Worm (Caenorhabditis elegans): ENCODE data around the gene C32D5.14.

Gene C32D5.14

ce11 chrII:6306125-6306524 lies 29.2 kb upstream of the C32D5.14 start, which contains the start of gene C29F5.8:
Gene C29F5.8, plus strand, starts transcription at chrII:6306425.
- TF ChIP-seq cnd-1 (tag; optimal IDR thresholded peaks at IDR 0.05) (no peak), nhr-12 (tag; optimal IDR thresholded peaks at IDR 0.05) (no peak), ztf-11 (tag; optimal IDR thresholded peaks at IDR 0.05) (no peak), ham-2 (GFP tag; optimal IDR thresholded peaks at IDR 0.05) (no peak), mls-2 (tag; optimal IDR thresholded peaks at IDR 0.05) (no peak), ces-1 (GFP tag; optimal IDR thresholded peaks at IDR 0.05) (no peak), mep-1 (tag; optimal IDR thresholded peaks at IDR 0.05) (no peak), ceh-39 (tag; optimal IDR thresholded peaks at IDR 0.05) (no peak), sptf-1 (tag; optimal IDR thresholded peaks at IDR 0.05) (no peak), M03D4.4 (tag; optimal IDR thresholded peaks at IDR 0.05) (no peak), drap-1 (GFP tag; optimal IDR thresholded peaks at IDR 0.05) (no peak), sem-2 (GFP tag; optimal IDR thresholded peaks at IDR 0.05) (no peak), ceh-83 (GFP tag; optimal IDR thresholded peaks at IDR 0.05) (no peak), flh-1 (GFP tag; optimal IDR thresholded peaks at IDR 0.05) (no peak), lsy-2 (tag; optimal IDR thresholded peaks at IDR 0.05) (no peak), elt-1 (tag; optimal IDR thresholded peaks at IDR 0.05; ENCODE audit: borderline replicate concordance, insufficient read depth) (no peak), pha-4 (tag; optimal IDR thresholded peaks at IDR 0.05) (no peak)

ce11 chrII:6309198-6309597 lies 26.1 kb upstream of the C32D5.14 start, which contains the start of gene glb-10:
Gene glb-10, minus strand, starts transcription at chrII:6309298.
- TF ChIP-seq unc-120 (tag; optimal IDR thresholded peaks at IDR 0.05; ENCODE audit: poor library complexity, severe bottlenecking) (no peak), mab-5 (tag; optimal IDR thresholded peaks at IDR 0.05) (no peak), zip-8 (tag; optimal IDR thresholded peaks at IDR 0.05) (no peak), elt-3 (tag; optimal IDR thresholded peaks at IDR 0.05) (no peak), nhr-12 (tag; optimal IDR thresholded peaks at IDR 0.05) (no peak), tbx-8 (GFP tag; optimal IDR thresholded peaks at IDR 0.05) (no peak), lsy-2 (tag; optimal IDR thresholded peaks at IDR 0.05) (no peak), nhr-237 (tag; optimal IDR thresholded peaks at IDR 0.05) (no peak), ceh-43 (GFP tag; optimal IDR thresholded peaks at IDR 0.05) (no peak), blmp-1 (tag; optimal IDR thresholded peaks at IDR 0.05) (no peak), ztf-11 (tag; optimal IDR thresholded peaks at IDR 0.05) (no peak), cnd-1 (tag; optimal IDR thresholded peaks at IDR 0.05) (no peak), nhr-76 (tag; optimal IDR thresholded peaks at IDR 0.05) (no peak)

DNA sequence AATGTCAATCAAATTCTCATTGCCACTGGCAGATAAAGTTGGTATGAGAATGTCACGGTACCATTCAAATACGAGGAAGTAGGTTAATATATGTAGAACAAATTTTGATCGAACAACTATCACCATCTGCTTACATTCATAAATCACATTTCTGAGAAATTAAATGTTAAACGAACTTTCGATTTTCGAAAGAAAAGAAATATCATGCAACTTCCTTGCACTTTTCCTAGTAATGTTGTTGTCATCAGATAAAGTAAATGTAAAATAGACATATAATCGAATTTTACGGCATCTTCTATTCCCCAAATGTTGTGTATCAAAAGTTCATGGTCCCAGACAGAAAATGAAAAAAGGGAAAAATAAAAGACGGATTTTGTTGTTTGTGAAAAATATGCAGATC lies 23.8 kb upstream of the C32D5.14 start:
- TF ChIP-seq sem-2 (GFP tag; optimal IDR thresholded peaks at IDR 0.05) (no peak), ces-1 (GFP tag; optimal IDR thresholded peaks at IDR 0.05) (peak; percentile 14)

DNA sequence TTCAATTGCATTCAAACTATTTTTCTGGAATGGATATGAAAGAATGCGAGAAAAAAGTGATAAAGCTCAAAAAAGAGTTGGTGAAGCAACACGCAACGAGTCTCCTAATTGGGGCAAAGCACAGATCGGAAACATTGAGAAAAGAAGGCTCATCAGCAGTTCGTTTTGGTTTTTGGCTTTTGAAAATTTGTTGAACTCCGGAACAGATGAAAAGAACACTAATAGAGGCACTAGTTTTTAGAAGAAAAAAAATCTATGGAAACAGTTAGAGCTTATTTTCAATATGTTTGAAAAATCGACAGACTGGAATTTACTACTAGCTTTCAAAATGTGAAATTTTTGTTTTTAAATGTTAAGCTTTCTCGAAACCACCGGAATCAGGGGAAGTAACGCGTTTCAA lies 23.4 kb upstream of the C32D5.14 start:
- no peak for TF ChIP-seq bed-3 (GFP tag; optimal IDR thresholded peaks at IDR 0.05)
- TF ChIP-seq mls-2 (tag; optimal IDR thresholded peaks at IDR 0.05), result no peak
- TF ChIP-seq sptf-1 (tag; optimal IDR thresholded peaks at IDR 0.05), result no peak
- no peak for TF ChIP-seq elt-3 (tag; optimal IDR thresholded peaks at IDR 0.05)
- TF ChIP-seq unc-120 (tag; optimal IDR thresholded peaks at IDR 0.05; ENCODE audit: poor library complexity, severe bottlenecking), result no peak
- no peak for TF ChIP-seq mab-5 (tag; optimal IDR thresholded peaks at IDR 0.05)
- TF ChIP-seq ceh-39 (tag; optimal IDR thresholded peaks at IDR 0.05), result no peak
- TF ChIP-seq ceh-83 (GFP tag; optimal IDR thresholded peaks at IDR 0.05), result no peak
- no peak for TF ChIP-seq nhr-12 (tag; optimal IDR thresholded peaks at IDR 0.05)
- no peak for TF ChIP-seq M03D4.4 (tag; optimal IDR thresholded peaks at IDR 0.05)
- no peak for TF ChIP-seq nhr-237 (tag; optimal IDR thresholded peaks at IDR 0.05)
- no peak for TF ChIP-seq elt-1 (tag; optimal IDR thresholded peaks at IDR 0.05; ENCODE audit: borderline replicate concordance, insufficient read depth)
- TF ChIP-seq blmp-1 (tag; optimal IDR thresholded peaks at IDR 0.05), result no peak
- no peak for TF ChIP-seq nhr-28 (tag; optimal IDR thresholded peaks at IDR 0.05)

DNA sequence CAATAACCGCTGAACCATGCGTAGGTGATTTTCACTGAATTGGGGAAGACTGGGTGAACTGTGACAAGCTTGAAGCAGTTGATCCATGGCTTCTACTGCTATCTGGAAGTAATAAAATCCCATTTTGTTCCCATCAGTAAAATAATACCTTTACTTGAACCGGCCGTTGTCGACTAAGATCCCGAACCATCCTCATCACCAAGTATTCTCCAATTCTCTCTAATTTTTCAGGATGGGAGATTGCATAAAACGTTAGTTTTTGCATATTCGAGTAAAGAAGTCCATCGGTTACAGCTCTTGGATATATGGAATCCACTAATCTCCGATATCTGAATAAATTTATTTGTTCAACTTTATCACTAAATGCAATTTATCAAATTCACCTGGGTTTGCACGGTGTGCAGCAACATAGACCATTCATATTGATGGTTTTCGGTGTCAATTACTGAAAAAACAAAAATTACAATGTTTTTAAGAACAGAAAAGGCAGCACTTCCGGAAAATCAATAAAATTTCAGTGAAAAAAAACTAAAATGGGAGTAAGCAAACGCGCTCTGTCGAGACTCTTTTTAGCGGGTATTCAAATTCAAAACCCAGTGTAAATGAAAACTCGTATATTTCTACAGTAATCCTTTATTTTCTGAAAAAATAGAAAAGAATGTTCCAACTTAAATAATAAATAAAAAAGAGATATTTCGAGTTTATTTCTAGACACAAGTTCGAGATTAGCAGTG lies 14.5 kb upstream of the C32D5.14 start, which contains the start of gene efr-3:
Gene efr-3 (minus strand): TSS at position 505 of the 734 bp plus-strand sequence.
- TF ChIP-seq ceh-83 (GFP tag; optimal IDR thresholded peaks at IDR 0.05) (no peak), lsy-2 (tag; optimal IDR thresholded peaks at IDR 0.05) (peak; percentile 51)

ce11 chrII:6322081-6322480 lies 13.2 kb upstream of the C32D5.14 start:
- TF ChIP-seq nhr-237 (tag; optimal IDR thresholded peaks at IDR 0.05), result no peak
- TF ChIP-seq sem-2 (GFP tag; optimal IDR thresholded peaks at IDR 0.05), result no peak
- no peak for TF ChIP-seq mep-1 (tag; optimal IDR thresholded peaks at IDR 0.05)
- TF ChIP-seq ceh-43 (GFP tag; optimal IDR thresholded peaks at IDR 0.05), result no peak
- TF ChIP-seq unc-39 (tag; optimal IDR thresholded peaks at IDR 0.05), result no peak
- TF ChIP-seq nhr-2 (tag; optimal IDR thresholded peaks at IDR 0.05), result no peak
- TF ChIP-seq lin-32 (GFP tag; optimal IDR thresholded peaks at IDR 0.05), result no peak
- no peak for TF ChIP-seq sptf-1 (tag; optimal IDR thresholded peaks at IDR 0.05)
- TF ChIP-seq drap-1 (GFP tag; optimal IDR thresholded peaks at IDR 0.05), result no peak
- TF ChIP-seq mab-5 (tag; optimal IDR thresholded peaks at IDR 0.05), result no peak
- TF ChIP-seq cnd-1 (tag; optimal IDR thresholded peaks at IDR 0.05), result no peak
- TF ChIP-seq flh-1 (GFP tag; optimal IDR thresholded peaks at IDR 0.05), result no peak
- TF ChIP-seq elt-3 (tag; optimal IDR thresholded peaks at IDR 0.05), result no peak
- TF ChIP-seq unc-62 (GFP tag; optimal IDR thresholded peaks at IDR 0.05), result no peak
- no peak for TF ChIP-seq blmp-1 (tag; optimal IDR thresholded peaks at IDR 0.05)
- no peak for TF ChIP-seq mls-2 (tag; optimal IDR thresholded peaks at IDR 0.05)

Data from whole organism, mixed stage, embryonic.